Fruit fly (Drosophila melanogaster): Measurements from ENCODE around the gene Atet.

dm6 chr2L:4361438-4361975 is 27.8 kb downstream of the Atet start, which contains the start of gene Traf4:
- TF ChIP-seq EcR (GFP tag; optimal IDR thresholded peaks at IDR 0.05) (no peak), psq (optimal IDR thresholded peaks at IDR 0.05) (no peak), CG8478 (optimal IDR thresholded peaks at IDR 0.05) (no peak), usp (GFP tag; optimal IDR thresholded peaks at IDR 0.05) (no peak), pan (optimal IDR thresholded peaks at IDR 0.05) (no peak)
